Fruit fly (Drosophila melanogaster) whole organism, embryonic: ENCODE measurements around the gene Gcat.
A peak's percentile ranks its signal among the peaks of the same experiment; 100 is the strongest.

Experiments used
- Atf-2 ChIP-seq: fragments of 200-800 bp; sonication (Bioruptor generic); optimal IDR thresholded peaks from 2 replicates; lab custom pipeline; 2016; ENCODE audit warnings: missing biosample characterization, missing genetic modification characterization
- Bdp1 ChIP-seq: fragments of 200-800 bp; sonication (Bioruptor generic); optimal IDR thresholded peaks from 3 replicates; lab custom pipeline; 2016; ENCODE audit warnings: missing biosample characterization, missing genetic modification characterization
- CG10147 ChIP-seq: fragments of 200-800 bp; sonication (Bioruptor generic); optimal IDR thresholded peaks from 2 replicates; lab custom pipeline; 2019; ENCODE audit warnings: missing biosample characterization, mild to moderate bottlenecking, missing genetic modification characterization, moderate library complexity
- CG10274 ChIP-seq: fragments of 200-800 bp; sonication (Bioruptor generic); optimal IDR thresholded peaks from 3 replicates; lab custom pipeline; 2017; ENCODE audit warnings: missing biosample characterization, mild to moderate bottlenecking, missing genetic modification characterization
- CG10654 ChIP-seq: fragments of 200-800 bp; sonication (Bioruptor generic); optimal IDR thresholded peaks from 2 replicates; lab custom pipeline; 2016; ENCODE audit warnings: missing biosample characterization, missing genetic modification characterization
- CG12299 ChIP-seq: fragments of 200-800 bp; sonication (Bioruptor generic); optimal IDR thresholded peaks from 2 replicates; lab custom pipeline; 2018; ENCODE audit warnings: missing biosample characterization, mild to moderate bottlenecking, missing genetic modification characterization
- CG14014 ChIP-seq: fragments of 200-800 bp; sonication (Bioruptor generic); IDR thresholded peaks from 2 replicates; pipeline ENCODE4 v1.3.6; 2022; ENCODE audit warnings: missing biosample characterization, missing genetic modification characterization
- CG14667 ChIP-seq: fragments of 200-800 bp; sonication (Bioruptor generic); IDR thresholded peaks from 2 replicates; pipeline ENCODE4 v1.3.6; 2022; ENCODE audit warnings: missing biosample characterization, missing genetic modification characterization
- CG15514 ChIP-seq: fragments of 200-800 bp; sonication (Bioruptor generic); optimal IDR thresholded peaks from 3 replicates; lab custom pipeline; 2017; ENCODE audit warnings: missing biosample characterization, missing genetic modification characterization, mild to moderate bottlenecking, moderate library complexity, missing genetic modification reagents
- CG17568 ChIP-seq: fragments of 200-800 bp; sonication (Bioruptor generic); optimal IDR thresholded peaks from 2 replicates; lab custom pipeline; 2018; ENCODE audit warnings: missing biosample characterization, mild to moderate bottlenecking, missing genetic modification characterization, moderate library complexity
- CG17612 ChIP-seq: fragments of 200-800 bp; sonication (Bioruptor generic); IDR thresholded peaks from 2 replicates; pipeline ENCODE4 v1.3.6; 2022; ENCODE audit warnings: missing biosample characterization, missing genetic modification characterization
- CG2199 ChIP-seq: fragments of 200-800 bp; sonication (Bioruptor generic); IDR thresholded peaks from 3 replicates; pipeline ENCODE4 v1.3.6; 2022; ENCODE audit warnings: missing biosample characterization, missing genetic modification characterization
- CG3065 ChIP-seq: fragments of 200-800 bp; sonication (Bioruptor generic); optimal IDR thresholded peaks from 2 replicates; lab custom pipeline; 2016; ENCODE audit warnings: missing biosample characterization, missing genetic modification characterization
- CG31365 ChIP-seq: fragments of 200-800 bp; sonication (Bioruptor generic); optimal IDR thresholded peaks from 2 replicates; lab custom pipeline; 2018; ENCODE audit warnings: missing biosample characterization, mild to moderate bottlenecking, missing genetic modification characterization
- CG3163 ChIP-seq: fragments of 200-800 bp; sonication (Bioruptor generic); optimal IDR thresholded peaks from 3 replicates; lab custom pipeline; 2016; ENCODE audit warnings: missing biosample characterization, missing genetic modification characterization
- CG32532 ChIP-seq: fragments of 200-800 bp; sonication (Bioruptor generic); IDR thresholded peaks from 2 replicates; pipeline ENCODE4 v1.3.6; 2022; ENCODE audit warnings: missing biosample characterization, missing genetic modification characterization
- CG32772 ChIP-seq: fragments of 200-800 bp; sonication (Bioruptor generic); IDR thresholded peaks from 2 replicates; pipeline ENCODE4 v1.3.6; 2022; ENCODE audit warnings: missing biosample characterization, missing genetic modification characterization
- CG34224 ChIP-seq: fragments of 200-800 bp; sonication (Bioruptor generic); IDR thresholded peaks from 3 replicates; pipeline ENCODE4 v1.3.6; 2022; ENCODE audit warnings: missing biosample characterization, missing genetic modification characterization; ENCODE audit not compliant: partially characterized antibody
- CG4282 ChIP-seq: fragments of 200-800 bp; sonication (Bioruptor generic); optimal IDR thresholded peaks from 2 replicates; lab custom pipeline; 2016; ENCODE audit warnings: missing biosample characterization, missing genetic modification characterization
- CG7271 ChIP-seq: fragments of 200-800 bp; sonication (Bioruptor generic); optimal IDR thresholded peaks from 2 replicates; lab custom pipeline; 2018; ENCODE audit warnings: missing biosample characterization, mild to moderate bottlenecking, missing genetic modification characterization, moderate library complexity
- CG7987 ChIP-seq: fragments of 200-800 bp; sonication (Bioruptor generic); optimal IDR thresholded peaks from 2 replicates; lab custom pipeline; 2018; ENCODE audit warnings: missing biosample characterization, mild to moderate bottlenecking, missing genetic modification characterization, moderate library complexity
- CG8089 ChIP-seq: fragments of 200-800 bp; sonication (Bioruptor generic); optimal IDR thresholded peaks from 3 replicates; lab custom pipeline; 2016; ENCODE audit warnings: missing biosample characterization, missing genetic modification characterization
- CG9727 ChIP-seq: fragments of 200-800 bp; sonication (Bioruptor generic); optimal IDR thresholded peaks from 3 replicates; lab custom pipeline; 2017; ENCODE audit warnings: missing biosample characterization, mild to moderate bottlenecking, missing genetic modification characterization
- Dad ChIP-seq: fragments of 200-800 bp; sonication (Bioruptor generic); optimal IDR thresholded peaks from 3 replicates; lab custom pipeline; 2016; ENCODE audit warnings: missing biosample characterization, missing genetic modification characterization
- Dbx ChIP-seq: fragments of 200-800 bp; sonication (Bioruptor generic); IDR thresholded peaks from 3 replicates; pipeline ENCODE4 v1.3.6; 2022; ENCODE audit warnings: missing biosample characterization, missing genetic modification characterization
- Dp ChIP-seq: fragments of 200-800 bp; sonication (Bioruptor generic); optimal IDR thresholded peaks from 2 replicates; lab custom pipeline; 2018; ENCODE audit warnings: missing biosample characterization, mild to moderate bottlenecking, missing genetic modification characterization, moderate library complexity
- Ets97D ChIP-seq: fragments of 200-800 bp; sonication (Bioruptor generic); optimal IDR thresholded peaks from 3 replicates; lab custom pipeline; 2016; ENCODE audit warnings: missing biosample characterization, missing genetic modification characterization
- Gsc ChIP-seq: fragments of 200-800 bp; sonication (Bioruptor generic); IDR thresholded peaks from 2 replicates; pipeline ENCODE4 v1.3.6; 2022; ENCODE audit warnings: missing biosample characterization, missing genetic modification characterization
- HmgZ ChIP-seq: fragments of 200-800 bp; sonication (Bioruptor generic); optimal IDR thresholded peaks from 2 replicates; lab custom pipeline; 2018; ENCODE audit warnings: missing biosample characterization, mild to moderate bottlenecking, missing genetic modification characterization
- MBD-R2 ChIP-seq: fragments of 200-800 bp; sonication (Bioruptor generic); IDR thresholded peaks from 2 replicates; pipeline ENCODE4 v1.3.6; 2022; ENCODE audit warnings: missing biosample characterization, missing genetic modification characterization
- Mad ChIP-seq: fragments of 200-800 bp; sonication (Bioruptor generic); optimal IDR thresholded peaks from 2 replicates; lab custom pipeline; 2016; ENCODE audit warnings: missing biosample characterization, missing genetic modification characterization
- Nf-YC ChIP-seq: fragments of 200-800 bp; optimal IDR thresholded peaks from 3 replicates; lab custom pipeline; 2019; ENCODE audit warnings: missing biosample characterization, mild to moderate bottlenecking, missing genetic modification characterization, moderate library complexity
- NfI ChIP-seq: fragments of 200-800 bp; sonication (Bioruptor generic); optimal IDR thresholded peaks from 3 replicates; lab custom pipeline; 2018; ENCODE audit warnings: missing biosample characterization, mild to moderate bottlenecking, missing genetic modification characterization, moderate library complexity
- Stat92E ChIP-seq, 3 experiments: fragments of >200 bp in 2 of 3; fragments of 200-800 bp in 1 of 3; sonication (Bioruptor generic) in 1 of 3; optimal IDR thresholded peaks; 2 replicates each; lab custom pipeline; 2017 to 2019; ENCODE audit warnings: missing biosample characterization in 3 of 3, missing genetic modification characterization in 3 of 3, mild to moderate bottlenecking in 1 of 3, moderate library complexity in 1 of 3
- btn ChIP-seq: fragments of 200-800 bp; sonication (Bioruptor generic); optimal IDR thresholded peaks from 2 replicates; lab custom pipeline; 2016; ENCODE audit warnings: missing biosample characterization, missing genetic modification characterization
- cad ChIP-seq: fragments of >200 bp; optimal IDR thresholded peaks from 2 replicates; lab custom pipeline; 2017; ENCODE audit warnings: missing biosample characterization, missing genetic modification characterization
- chif ChIP-seq, 2 experiments: fragments of 200-800 bp; sonication (Bioruptor generic); optimal IDR thresholded peaks; 3 replicates each; lab custom pipeline; 2016; ENCODE audit warnings: missing biosample characterization in 2 of 2, missing genetic modification characterization in 2 of 2
- dan ChIP-seq: fragments of 200-800 bp; sonication (Bioruptor generic); IDR thresholded peaks from 2 replicates; pipeline ENCODE4 v1.3.6; 2022; ENCODE audit warnings: missing biosample characterization, missing genetic modification characterization
- disco-r ChIP-seq: fragments of 200-800 bp; sonication (Bioruptor generic); optimal IDR thresholded peaks from 2 replicates; lab custom pipeline; 2016; ENCODE audit warnings: missing biosample characterization, missing genetic modification characterization
- dpn ChIP-seq, 2 experiments: fragments of 200-800 bp; sonication (Bioruptor generic); optimal IDR thresholded peaks; 3 replicates each; lab custom pipeline; 2016; ENCODE audit warnings: missing biosample characterization in 2 of 2, missing genetic modification characterization in 2 of 2
- fd96Cb ChIP-seq: fragments of 200-800 bp; sonication (Bioruptor generic); optimal IDR thresholded peaks from 2 replicates; lab custom pipeline; 2018; ENCODE audit warnings: missing biosample characterization, mild to moderate bottlenecking, missing genetic modification characterization, moderate library complexity
- hb ChIP-seq: fragments of 200-800 bp; sonication (Bioruptor generic); IDR thresholded peaks from 3 replicates; pipeline ENCODE4 v1.3.6; 2022; ENCODE audit warnings: missing biosample characterization, missing genetic modification characterization; ENCODE audit not compliant: partially characterized antibody
- lmd ChIP-seq: fragments of 200-800 bp; sonication (Bioruptor generic); IDR thresholded peaks from 2 replicates; pipeline ENCODE4 v1.3.6; 2022; ENCODE audit warnings: missing biosample characterization, missing genetic modification characterization
- pzg ChIP-seq: fragments of 200-800 bp; sonication (Bioruptor generic); optimal IDR thresholded peaks from 3 replicates; lab custom pipeline; 2018; ENCODE audit warnings: missing biosample characterization, mild to moderate bottlenecking, missing genetic modification characterization, moderate library complexity
- repo ChIP-seq: fragments of 200-800 bp; sonication (Bioruptor generic); optimal IDR thresholded peaks from 2 replicates; lab custom pipeline; 2016; ENCODE audit warnings: missing biosample characterization, missing genetic modification characterization
- row ChIP-seq: fragments of 200-800 bp; sonication (Bioruptor generic); IDR thresholded peaks from 3 replicates; pipeline ENCODE4 v1.3.6; 2022; ENCODE audit warnings: missing biosample characterization, missing genetic modification characterization
- salm ChIP-seq: fragments of 200-800 bp; sonication (Bioruptor generic); optimal IDR thresholded peaks from 2 replicates; lab custom pipeline; 2018; ENCODE audit warnings: missing biosample characterization, mild to moderate bottlenecking, missing genetic modification characterization
- seq ChIP-seq: fragments of 200-800 bp; sonication (Bioruptor generic); IDR thresholded peaks from 2 replicates; pipeline ENCODE4 v1.3.6; 2022; ENCODE audit warnings: missing biosample characterization, missing genetic modification characterization
- slp2 ChIP-seq: fragments of 200-800 bp; sonication (Bioruptor generic); optimal IDR thresholded peaks from 2 replicates; lab custom pipeline; 2016; ENCODE audit warnings: missing biosample characterization, missing genetic modification characterization
- tll ChIP-seq, 2 experiments: fragments of 200-800 bp in 1 of 2; fragments of >200 bp in 1 of 2; sonication (Bioruptor generic) in 1 of 2; optimal IDR thresholded peaks; 2 replicates each; lab custom pipeline; 2017 to 2019; ENCODE audit warnings: missing biosample characterization in 2 of 2, missing genetic modification characterization in 2 of 2, mild to moderate bottlenecking in 1 of 2, moderate library complexity in 1 of 2
- toy ChIP-seq: fragments of 200-800 bp; sonication (Bioruptor generic); IDR thresholded peaks from 2 replicates; pipeline ENCODE4 v1.3.6; 2022; ENCODE audit warnings: missing biosample characterization, missing genetic modification characterization
- wdn ChIP-seq: fragments of 200-800 bp; sonication (Bioruptor generic); IDR thresholded peaks from 2 replicates; pipeline ENCODE4 v1.3.6; 2022; ENCODE audit warnings: missing biosample characterization, missing genetic modification characterization

Gene Gcat

DNA sequence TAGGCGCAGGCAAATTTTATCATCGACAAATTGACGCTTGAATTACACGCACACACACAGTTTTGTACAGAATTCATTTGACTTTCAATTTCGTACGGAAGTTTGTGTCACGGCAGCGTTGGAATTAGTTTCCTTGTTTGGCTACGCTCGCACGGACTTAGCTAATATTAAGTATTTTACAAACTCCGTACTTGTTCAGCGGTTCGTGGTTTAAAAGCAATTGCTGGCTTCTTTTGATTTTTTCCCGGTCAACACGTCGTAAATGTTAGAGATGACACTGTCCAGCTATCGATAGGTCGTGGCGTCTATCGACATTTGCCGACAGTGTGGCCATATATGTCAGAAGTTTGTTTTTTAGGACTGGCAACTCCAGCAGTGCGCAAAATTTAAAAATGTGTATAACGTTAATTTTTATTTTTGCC lies 32.6 kb upstream of the Gcat start, which contains the start of gene CycA (continued):
- TF ChIP-seq CG3065 (GFP tag; lab: Kevin White, UChicago): no peak
- no peak for TF ChIP-seq wdn (GFP tag; lab: Robert Waterston, UW)
- no peak for TF ChIP-seq disco-r (GFP tag; lab: Kevin White, UChicago)
- TF ChIP-seq hb: peak; percentile 76
- TF ChIP-seq CG10654 (GFP tag; lab: Kevin White, UChicago): no peak
- no peak for TF ChIP-seq CG7271
- TF ChIP-seq chif (GFP tag; optimal IDR thresholded peaks at IDR 0.05; lab: Kevin White, UChicago): no peak
- TF ChIP-seq CG34224 (GFP tag; lab: Robert Waterston, UW): peak; percentile 79
- TF ChIP-seq cad (GFP tag; lab: Kevin White, UChicago): no peak
- peak; percentile 32 for TF ChIP-seq CG12299
- no peak for TF ChIP-seq CG17612
- TF ChIP-seq CG10274 (GFP tag; lab: Kevin White, UChicago): no peak
- TF ChIP-seq CG3163 (GFP tag; lab: Kevin White, UChicago): peak; percentile 46
- TF ChIP-seq Bdp1: no peak
- no peak for TF ChIP-seq CG2199 (GFP tag; lab: Robert Waterston, UW)
- TF ChIP-seq NfI: no peak
- no peak for TF ChIP-seq btn
- peak; percentile 83 for TF ChIP-seq Ets97D (GFP tag; lab: Kevin White, UChicago)
- TF ChIP-seq dpn (GFP tag; optimal IDR thresholded peaks at IDR 0.05; lab: Kevin White, UChicago): peak in 1 of 2 experiments; percentile 0
- TF ChIP-seq Mad (GFP tag; lab: Kevin White, UChicago): peak; percentile 1
- TF ChIP-seq Gsc: no peak
- peak; percentile 42 for TF ChIP-seq CG7987 (GFP tag; lab: Kevin White, UChicago)
- peak; percentile 26 for TF ChIP-seq CG4282
- no peak for TF ChIP-seq fd96Cb (tag; lab: Kevin White, UChicago)
- TF ChIP-seq lmd (GFP tag; lab: Robert Waterston, UW): no peak
- peak; percentile 23 for TF ChIP-seq Dad (GFP tag; lab: Kevin White, UChicago)
- TF ChIP-seq tll (GFP tag; optimal IDR thresholded peaks at IDR 0.05; lab: Kevin White, UChicago): peak in 1 of 2 experiments; percentile 82
- TF ChIP-seq HmgZ (tag; lab: Kevin White, UChicago): peak; percentile 40
- TF ChIP-seq slp2 (GFP tag; lab: Kevin White, UChicago): no peak
- peak; percentile 42 for TF ChIP-seq MBD-R2 (GFP tag; lab: Robert Waterston, UW)
- TF ChIP-seq CG10147 (GFP tag; lab: Kevin White, UChicago): no peak
- no peak for TF ChIP-seq repo
- no peak for TF ChIP-seq dan (GFP tag; lab: Robert Waterston, UW)
- peak; percentile 4 for TF ChIP-seq CG9727 (GFP tag; lab: Kevin White, UChicago)
- no peak for TF ChIP-seq CG31365
- TF ChIP-seq salm (tag; lab: Kevin White, UChicago): no peak
- TF ChIP-seq CG32772 (GFP tag; lab: Robert Waterston, UW): no peak
- no peak for TF ChIP-seq CG14667
- TF ChIP-seq Atf-2 (GFP tag; lab: Kevin White, UChicago): no peak
- no peak for TF ChIP-seq Nf-YC
- TF ChIP-seq Stat92E (GFP tag; optimal IDR thresholded peaks at IDR 0.05; lab: Kevin White, UChicago): peak in 1 of 3 experiments; percentile 69
- peak; percentile 100 for TF ChIP-seq Dp
- TF ChIP-seq Dbx (GFP tag; lab: Robert Waterston, UW): no peak
- peak; percentile 33 for TF ChIP-seq CG17568 (GFP tag; lab: Kevin White, UChicago)
- TF ChIP-seq row (GFP tag; lab: Robert Waterston, UW): peak; percentile 13; the same call in 1 of the 3 replicates
- no peak for TF ChIP-seq seq (GFP tag; lab: Robert Waterston, UW)
- TF ChIP-seq pzg (GFP tag; lab: Kevin White, UChicago): peak; percentile 95
- no peak for TF ChIP-seq CG14014 (GFP tag; lab: Robert Waterston, UW)
- TF ChIP-seq CG8089 (GFP tag; lab: Kevin White, UChicago): no peak
- peak; percentile 66 for TF ChIP-seq CG15514 (GFP tag; lab: Kevin White, UChicago)
- no peak for TF ChIP-seq CG32532 (GFP tag; lab: Robert Waterston, UW)
- TF ChIP-seq toy: no peak
